Worm (Caenorhabditis elegans): ENCODE data around the gene E02H9.6.

ce11 chrIII:2423638-2424037, 12.3 kb upstream of the E02H9.6 start:
- TF ChIP-seq him-1 (tag; optimal IDR thresholded peaks at IDR 0.05) (no peak), W03F9.2 (tag; optimal IDR thresholded peaks at IDR 0.05) (no peak)

Measured in whole organism, L4/young adult.